Fruit fly (Drosophila melanogaster) whole organism, pupa: Measurements from ENCODE around the gene Spn28Da.

ENCODE experiments used
- CG10348 ChIP-seq: fragments of 200-800 bp; sonication (Bioruptor generic); IDR thresholded peaks from 2 replicates; pipeline ENCODE4 v1.3.6; 2022; ENCODE audit warnings: missing biosample characterization, missing genetic modification characterization
- CG12605 ChIP-seq: fragments of 200-800 bp; sonication (Bioruptor generic); IDR thresholded peaks from 2 replicates; pipeline ENCODE4 v1.3.6; 2022; ENCODE audit warnings: missing biosample characterization, missing genetic modification characterization
- CG13204 ChIP-seq: fragments of 200-800 bp; sonication (Bioruptor generic); optimal IDR thresholded peaks from 2 replicates; lab custom pipeline; 2018; ENCODE audit warnings: missing biosample characterization, mild to moderate bottlenecking, missing genetic modification characterization, moderate library complexity
- CG14655 ChIP-seq: fragments of 200-800 bp; sonication (Bioruptor generic); optimal IDR thresholded peaks from 3 replicates; lab custom pipeline; 2017; ENCODE audit warnings: mild to moderate bottlenecking, missing biosample characterization, missing genetic modification reagents, missing genetic modification characterization
- CG15710 ChIP-seq: fragments of 200-800 bp; sonication (Bioruptor generic); optimal IDR thresholded peaks from 2 replicates; lab custom pipeline; 2018; ENCODE audit warnings: missing biosample characterization, mild to moderate bottlenecking, missing genetic modification characterization, moderate library complexity
- CG17806 ChIP-seq: fragments of 200-800 bp; sonication (Bioruptor generic); optimal IDR thresholded peaks from 2 replicates; lab custom pipeline; 2018; ENCODE audit warnings: missing biosample characterization, mild to moderate bottlenecking, missing genetic modification characterization, moderate library complexity
- CG32121 ChIP-seq: fragments of 200-800 bp; sonication (Bioruptor generic); IDR thresholded peaks from 2 replicates; pipeline ENCODE4 v1.3.6; 2022; ENCODE audit warnings: missing biosample characterization, missing genetic modification characterization
- CG34367 ChIP-seq: fragments of 200-800 bp; sonication (Bioruptor generic); optimal IDR thresholded peaks from 2 replicates; lab custom pipeline; 2018; ENCODE audit warnings: missing biosample characterization, mild to moderate bottlenecking, missing genetic modification characterization
- CG4496 ChIP-seq: fragments of 200-800 bp; sonication (Bioruptor generic); IDR thresholded peaks from 3 replicates; pipeline ENCODE4 v1.3.6; 2022; ENCODE audit warnings: missing biosample characterization, missing genetic modification characterization
- CG8159 ChIP-seq: fragments of 200-800 bp; sonication (Bioruptor generic); optimal IDR thresholded peaks from 3 replicates; lab custom pipeline; 2018; ENCODE audit warnings: missing biosample characterization, mild to moderate bottlenecking, missing genetic modification characterization, moderate library complexity
- CG8301 ChIP-seq: fragments of 200-800 bp; sonication (Bioruptor generic); optimal IDR thresholded peaks from 2 replicates; lab custom pipeline; 2018; ENCODE audit warnings: missing biosample characterization, mild to moderate bottlenecking, missing genetic modification characterization
- CG9948 ChIP-seq: fragments of 200-800 bp; sonication (Bioruptor generic); optimal IDR thresholded peaks from 2 replicates; lab custom pipeline; 2018; ENCODE audit warnings: missing biosample characterization, mild to moderate bottlenecking, missing genetic modification characterization, moderate library complexity
- D1 ChIP-seq: fragments of 200-800 bp; sonication (Bioruptor generic); optimal IDR thresholded peaks from 2 replicates; lab custom pipeline; 2018; ENCODE audit warnings: missing biosample characterization, mild to moderate bottlenecking, missing genetic modification characterization, moderate library complexity
- EcR ChIP-seq: fragments of 200-800 bp; sonication (Bioruptor generic); optimal IDR thresholded peaks from 3 replicates; lab custom pipeline; 2019; ENCODE audit warnings: missing biosample characterization, missing genetic modification characterization, mild to moderate bottlenecking, moderate library complexity, missing genetic modification reagents
- Ets98B ChIP-seq: fragments of 200-800 bp; sonication (Bioruptor generic); IDR thresholded peaks from 2 replicates; pipeline ENCODE4 v1.3.6; 2022; ENCODE audit warnings: missing biosample characterization, missing genetic modification characterization
- Pif1A ChIP-seq: fragments of 200-800 bp; sonication (Bioruptor generic); optimal IDR thresholded peaks from 3 replicates; lab custom pipeline; 2016; ENCODE audit warnings: missing biosample characterization, missing genetic modification characterization
- Pif1B ChIP-seq: fragments of 200-800 bp; sonication (Bioruptor generic); optimal IDR thresholded peaks from 3 replicates; lab custom pipeline; 2016; ENCODE audit warnings: missing biosample characterization, missing genetic modification characterization
- Snoo ChIP-seq: fragments of 200-800 bp; sonication (Bioruptor generic); optimal IDR thresholded peaks from 3 replicates; lab custom pipeline; 2017; ENCODE audit warnings: missing biosample characterization, mild to moderate bottlenecking, missing genetic modification characterization, inconsistent platforms
- fd96Ca ChIP-seq: fragments of 200-800 bp; sonication (Bioruptor generic); IDR thresholded peaks from 3 replicates; pipeline ENCODE4 v1.3.6; 2022; ENCODE audit warnings: missing biosample characterization, missing genetic modification characterization
- gl ChIP-seq: fragments of 200-800 bp; sonication (Bioruptor generic); optimal IDR thresholded peaks from 2 replicates; lab custom pipeline; 2018; ENCODE audit warnings: missing biosample characterization, mild to moderate bottlenecking, missing genetic modification characterization
- rn ChIP-seq: fragments of 200-800 bp; sonication (Bioruptor generic); IDR thresholded peaks from 2 replicates; pipeline ENCODE4 v1.3.6; 2022; ENCODE audit warnings: missing biosample characterization, missing genetic modification characterization

Gene Spn28Da

DNA sequence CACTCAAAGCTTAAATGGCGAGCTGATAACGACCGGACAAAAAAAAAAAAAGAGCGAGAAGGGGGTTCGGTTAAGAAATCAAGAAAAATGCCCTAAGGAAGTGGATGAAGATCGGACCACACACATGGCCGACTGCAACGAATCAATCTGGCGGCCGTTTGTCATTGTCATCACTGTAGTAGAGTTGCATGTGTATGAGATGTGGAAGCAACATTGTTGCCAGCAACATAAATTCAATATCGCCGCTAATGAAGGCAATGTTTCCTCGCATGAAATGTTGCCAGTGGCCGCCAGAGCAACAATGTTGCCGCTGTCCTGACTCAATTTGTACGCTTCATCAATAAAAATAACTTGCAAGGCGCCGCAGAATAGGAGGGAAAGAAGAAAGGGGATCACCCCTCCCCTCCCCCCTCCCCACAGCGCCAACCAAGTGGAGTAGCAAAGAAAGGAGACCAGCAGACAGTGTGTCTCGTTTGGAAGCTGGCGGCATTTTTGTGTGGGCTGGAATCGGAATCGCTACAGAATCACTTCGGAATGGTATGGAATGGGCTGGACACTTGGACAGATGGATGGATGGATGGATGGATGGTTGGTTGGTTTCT lies 26.1 kb upstream of the Spn28Da start:
- TF ChIP-seq rn (GFP tag; lab: Robert Waterston, UW) (0 out of 2 replicates have a peak, but pooled peaks have one; percentile 27), Ets98B (no peak), CG34367 (tag; lab: Kevin White, UChicago) (no peak), CG4496 (no peak), gl (tag; lab: Kevin White, UChicago) (no peak), CG14655 (GFP tag; lab: Kevin White, UChicago) (no peak), CG17806 (tag; lab: Kevin White, UChicago) (no peak), CG32121 (GFP tag; lab: Robert Waterston, UW) (no peak), CG12605 (GFP tag; lab: Robert Waterston, UW) (peak; percentile 33; the same call in 1 of the 2 replicates), fd96Ca (GFP tag; lab: Robert Waterston, UW) (no peak), CG13204 (GFP tag; lab: Kevin White, UChicago) (peak; percentile 52), Pif1B (GFP tag; lab: Kevin White, UChicago) (no peak), Snoo (tag; lab: Kevin White, UChicago) (peak; percentile 31), CG15710 (tag; lab: Kevin White, UChicago) (no peak), Pif1A (GFP tag; lab: Kevin White, UChicago) (no peak), D1 (tag; lab: Kevin White, UChicago) (no peak), CG10348 (no peak), CG9948 (tag; lab: Kevin White, UChicago) (no peak), CG8159 (tag; lab: Kevin White, UChicago) (no peak), EcR (GFP tag; lab: Kevin White, UChicago) (peak; percentile 51), CG8301 (tag; lab: Kevin White, UChicago) (peak; percentile 10)

DNA sequence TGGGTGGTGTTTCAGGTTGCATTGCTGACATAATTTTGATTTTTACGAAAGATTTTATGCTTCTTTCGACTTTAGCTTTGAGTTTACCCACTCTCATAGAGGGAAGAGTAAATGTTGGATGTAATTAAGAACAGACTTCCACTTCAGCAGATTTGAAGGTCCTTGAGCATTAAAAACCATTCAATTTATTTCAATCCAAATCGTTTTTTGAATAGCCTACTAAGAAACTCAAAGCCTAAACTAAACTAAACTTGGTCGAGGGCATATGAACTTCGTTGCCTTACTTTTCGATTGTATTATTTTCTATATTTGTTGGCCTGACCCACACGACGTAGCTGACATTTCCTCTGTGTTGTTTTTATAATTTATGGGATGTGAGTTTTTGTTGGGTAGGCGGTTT lies 23.9 kb upstream of the Spn28Da start:
- no peak for TF ChIP-seq CG34367 (tag; lab: Kevin White, UChicago)
- TF ChIP-seq CG14655 (GFP tag; lab: Kevin White, UChicago), result no peak
- TF ChIP-seq CG10348, result no peak
- no peak for TF ChIP-seq fd96Ca (GFP tag; lab: Robert Waterston, UW)
- no peak for TF ChIP-seq CG9948 (tag; lab: Kevin White, UChicago)
- no peak for TF ChIP-seq CG12605 (GFP tag; lab: Robert Waterston, UW)
- TF ChIP-seq CG17806 (tag; lab: Kevin White, UChicago), result no peak

DNA sequence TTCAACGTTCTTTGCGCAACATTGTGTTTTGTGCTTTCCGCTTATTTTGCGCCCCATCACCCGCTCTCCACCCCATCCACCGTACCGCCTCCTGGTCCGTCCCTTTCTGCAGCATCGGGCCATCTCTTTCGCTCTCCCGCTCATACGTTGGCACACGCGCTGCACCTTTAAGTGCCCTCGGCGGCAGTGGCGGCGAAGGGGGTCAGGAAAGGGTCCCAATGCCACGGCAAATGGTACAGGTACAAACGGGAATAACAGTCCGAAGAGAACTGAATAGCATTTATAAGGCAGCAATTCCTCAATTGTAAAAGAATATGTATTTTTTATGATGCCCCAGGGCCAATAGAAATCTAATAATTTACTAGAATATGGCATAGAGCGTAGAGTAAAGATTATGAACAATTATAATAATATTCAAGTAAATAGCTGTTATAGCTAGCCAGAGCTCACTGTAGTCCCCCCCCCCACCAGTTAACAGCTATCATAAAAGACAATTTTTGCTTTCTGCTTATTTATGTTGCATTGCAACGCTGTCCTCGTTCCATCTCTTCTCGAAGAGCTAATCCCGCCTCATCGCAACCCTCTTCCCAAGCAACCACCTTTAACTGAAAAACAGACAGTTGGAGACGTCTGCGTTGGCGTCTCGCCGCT lies 22.4 kb upstream of the Spn28Da start:
- TF ChIP-seq EcR (GFP tag; lab: Kevin White, UChicago) (peak; percentile 92), CG13204 (GFP tag; lab: Kevin White, UChicago) (peak; percentile 92), CG4496 (0 out of 3 replicates have a peak, but pooled peaks have one; percentile 25), Ets98B (no peak), Snoo (tag; lab: Kevin White, UChicago) (peak; percentile 42), CG34367 (tag; lab: Kevin White, UChicago) (peak; percentile 51), CG9948 (tag; lab: Kevin White, UChicago) (peak; percentile 26), Pif1A (GFP tag; lab: Kevin White, UChicago) (peak; percentile 57), CG10348 (no peak), CG17806 (tag; lab: Kevin White, UChicago) (peak; percentile 22), CG8159 (tag; lab: Kevin White, UChicago) (peak; percentile 39), fd96Ca (GFP tag; lab: Robert Waterston, UW) (no peak), CG15710 (tag; lab: Kevin White, UChicago) (peak; percentile 71)

DNA sequence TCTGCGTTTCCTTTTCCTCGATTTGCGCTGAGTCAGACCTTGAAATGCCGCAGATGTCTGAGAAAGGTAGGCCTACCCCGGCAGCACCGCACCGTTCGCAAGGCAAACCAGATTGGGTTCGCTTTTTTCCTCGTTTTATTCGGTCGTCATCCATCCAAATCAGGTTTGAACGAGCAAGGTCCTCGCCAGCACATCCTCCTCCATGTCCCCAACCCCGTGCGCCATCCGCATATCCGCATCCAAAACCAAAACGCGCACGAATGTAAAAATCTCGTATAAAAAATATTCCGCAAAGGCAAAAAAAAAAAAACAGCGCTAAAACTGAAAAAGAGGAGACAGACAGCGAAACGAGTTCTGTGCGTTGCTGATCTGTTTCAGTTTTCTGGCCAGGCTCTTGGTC lies 20.9 kb upstream of the Spn28Da start:
- TF ChIP-seq gl (tag; lab: Kevin White, UChicago) (peak; percentile 67), Pif1A (GFP tag; lab: Kevin White, UChicago) (peak; percentile 57), D1 (tag; lab: Kevin White, UChicago) (no peak), CG10348 (no peak), Snoo (tag; lab: Kevin White, UChicago) (peak; percentile 84), Ets98B (peak; percentile 50; the same call in 1 of the 2 replicates), CG34367 (tag; lab: Kevin White, UChicago) (peak; percentile 58), Pif1B (GFP tag; lab: Kevin White, UChicago) (no peak), EcR (GFP tag; lab: Kevin White, UChicago) (peak; percentile 73), CG12605 (GFP tag; lab: Robert Waterston, UW) (peak; percentile 24; the same call in 1 of the 2 replicates), CG14655 (GFP tag; lab: Kevin White, UChicago) (no peak), CG17806 (tag; lab: Kevin White, UChicago) (peak; percentile 19), CG9948 (tag; lab: Kevin White, UChicago) (no peak), CG8301 (tag; lab: Kevin White, UChicago) (no peak), fd96Ca (GFP tag; lab: Robert Waterston, UW) (peak; percentile 48; the same call in 1 of the 3 replicates), CG13204 (GFP tag; lab: Kevin White, UChicago) (peak; percentile 88), CG15710 (tag; lab: Kevin White, UChicago) (peak; percentile 51), CG32121 (GFP tag; lab: Robert Waterston, UW) (no peak), rn (GFP tag; lab: Robert Waterston, UW) (no peak), CG4496 (peak; percentile 63; the same call in 2 of the 3 replicates), CG8159 (tag; lab: Kevin White, UChicago) (no peak)

DNA sequence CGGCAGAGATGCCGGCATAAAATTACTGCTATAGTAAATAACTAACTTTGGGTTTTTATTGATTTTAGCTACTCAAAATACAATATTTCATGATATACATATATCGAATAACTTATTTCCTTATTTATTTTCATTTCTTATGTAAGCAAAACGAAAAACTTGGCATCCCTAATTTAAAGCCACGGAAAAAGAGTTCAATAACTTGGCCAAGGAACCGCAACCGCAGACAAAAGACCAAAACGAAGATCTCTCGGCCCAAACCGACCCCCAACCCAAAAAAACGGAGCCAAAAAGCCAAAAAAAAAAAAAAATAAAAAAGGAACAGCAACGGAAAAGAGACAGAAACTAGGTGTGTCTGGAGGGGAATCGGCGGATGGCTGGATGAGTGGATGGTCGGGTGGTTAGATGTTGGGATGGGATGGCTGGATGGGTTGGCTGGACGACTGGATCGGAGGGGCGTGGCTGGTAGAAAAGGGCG lies 20.4 kb upstream of the Spn28Da start:
- TF ChIP-seq CG17806 (tag; lab: Kevin White, UChicago), result peak; percentile 38
- no peak for TF ChIP-seq CG13204 (GFP tag; lab: Kevin White, UChicago)
- TF ChIP-seq CG14655 (GFP tag; lab: Kevin White, UChicago), result peak; percentile 13
- TF ChIP-seq Pif1A (GFP tag; lab: Kevin White, UChicago), result peak; percentile 7
- peak; percentile 74 for TF ChIP-seq EcR (GFP tag; lab: Kevin White, UChicago)
- TF ChIP-seq CG9948 (tag; lab: Kevin White, UChicago), result peak; percentile 13
- TF ChIP-seq Pif1B (GFP tag; lab: Kevin White, UChicago), result peak; percentile 63
- TF ChIP-seq rn (GFP tag; lab: Robert Waterston, UW), result no peak
- TF ChIP-seq CG4496, result peak; percentile 48; the same call in 1 of the 3 replicates
- no peak for TF ChIP-seq D1 (tag; lab: Kevin White, UChicago)
- peak; percentile 62 for TF ChIP-seq CG8159 (tag; lab: Kevin White, UChicago)
- peak; percentile 22 for TF ChIP-seq CG15710 (tag; lab: Kevin White, UChicago)
